Worm (Caenorhabditis elegans) whole organism, L4/young adult: ENCODE results near the gene eif-1.

Experiments
- dao-5 ChIP-seq: sonication (generic microtip); optimal IDR thresholded peaks from 2 replicates; lab custom pipeline; 2016; ENCODE audit warnings: missing genotype, missing genetic modification characterization, moderate library complexity, missing compliant biosample characterization
- him-1 ChIP-seq: sonication (generic microtip); optimal IDR thresholded peaks from 2 replicates; lab custom pipeline; 2016; ENCODE audit warnings: missing genotype, missing genetic modification reagents, missing genetic modification characterization, missing compliant biosample characterization

ce11 chrII:5039912-5040311, 46.5 kb upstream of the eif-1 start, which contains the start of gene golg-2:
- TF ChIP-seq him-1 (tag; lab: Kevin White, UChicago) (no peak), dao-5 (tag; lab: Kevin White, UChicago) (no peak)
